Fruit fly (Drosophila melanogaster): ENCODE results near the gene Prat.

DNA sequence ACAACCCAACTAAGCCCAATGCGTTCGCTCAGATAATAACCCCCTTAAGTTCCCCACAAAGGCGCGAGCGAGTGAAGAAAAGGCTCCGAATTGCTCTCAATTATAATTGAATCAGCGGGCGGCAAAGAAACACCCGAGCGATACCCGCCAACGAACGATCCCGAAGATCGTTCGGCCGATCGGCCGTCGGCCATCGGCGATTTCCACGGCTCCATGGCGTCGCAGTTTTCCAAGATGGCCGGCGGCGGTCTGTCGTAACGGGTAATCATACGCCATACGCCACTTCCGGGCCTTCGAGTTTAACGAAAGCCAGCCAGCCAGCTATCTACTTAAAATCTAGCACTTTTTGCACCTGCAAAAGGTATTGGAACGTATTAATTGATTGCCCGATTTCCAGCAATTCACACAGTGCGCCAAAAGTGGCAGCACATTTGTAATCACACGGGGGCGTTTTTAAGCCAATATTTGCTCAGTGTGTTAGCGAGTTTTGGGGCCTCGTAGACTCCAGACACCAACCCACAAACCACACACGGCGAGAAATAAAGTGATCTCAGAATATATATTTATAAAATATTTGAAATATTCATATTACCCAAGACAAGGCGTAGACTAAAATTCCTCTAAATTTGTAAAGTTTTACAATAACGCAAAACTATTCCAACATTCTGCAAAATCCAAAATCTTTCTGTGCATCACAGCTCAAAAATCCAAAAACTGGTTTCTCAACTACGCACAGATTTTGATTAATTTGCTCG lies 19.2 kb downstream of the Prat start:
- no peak for TF ChIP-seq CTCF (optimal IDR thresholded peaks at IDR 0.05)
- TF ChIP-seq CG8478 (optimal IDR thresholded peaks at IDR 0.05), result no peak

All from S2 (cell line).